Worm (Caenorhabditis elegans): ENCODE data around the gene sre-48.

DNA sequence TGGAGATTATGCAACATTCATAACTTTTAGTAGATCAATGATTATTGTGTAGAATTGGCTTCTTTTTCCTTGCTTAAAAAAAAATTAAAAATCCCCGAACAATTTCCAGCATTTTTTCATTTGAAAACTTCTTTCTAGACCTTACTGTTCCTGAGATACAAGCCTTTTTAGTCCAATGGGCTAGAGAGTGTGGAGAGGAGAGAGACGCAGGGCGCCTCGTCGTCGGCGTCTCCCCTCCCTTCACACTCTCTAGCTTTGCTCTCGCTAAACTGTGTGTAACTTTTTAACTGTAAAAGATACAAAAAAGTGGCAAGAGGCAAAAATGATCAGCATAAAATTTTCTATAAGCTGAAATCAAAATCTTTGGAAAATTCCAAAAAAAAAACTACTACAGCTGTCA lies 25.5 kb upstream of the sre-48 start:
- TF ChIP-seq ama-1 (optimal IDR thresholded peaks at IDR 0.05) (no peak), flt-1 (GFP tag; IDR thresholded peaks at IDR 0.05) (no peak), hnd-1 (tag; optimal IDR thresholded peaks at IDR 0.05) (no peak), hmbx-1 (tag; optimal IDR thresholded peaks at IDR 0.05) (no peak), ceh-13 (GFP tag; optimal IDR thresholded peaks at IDR 0.05) (no peak), F13C5.2 (tag; optimal IDR thresholded peaks at IDR 0.05) (no peak)
